Worm (Caenorhabditis elegans) whole organism, L2 larva: ENCODE results near the gene ssq-1.

Experiments used
- aly-2 ChIP-seq: fragments of 150-350 bp; optimal IDR thresholded peaks from 2 replicates; lab custom pipeline; 2014; ENCODE audit warnings: missing biosample characterization, missing genetic modification characterization
- lin-39 ChIP-seq: fragments of 150-350 bp; optimal IDR thresholded peaks from 2 replicates; lab custom pipeline; 2014; ENCODE audit warnings: missing biosample characterization, missing genetic modification reagents, missing genetic modification characterization
- mab-5 ChIP-seq: fragments of 150-350 bp; optimal IDR thresholded peaks from 2 replicates; lab custom pipeline; 2014; ENCODE audit warnings: missing biosample characterization, missing genetic modification characterization
- nhr-11 ChIP-seq: fragments of 150-350 bp; optimal IDR thresholded peaks from 2 replicates; lab custom pipeline; 2014; ENCODE audit warnings: missing biosample characterization, missing genetic modification characterization
- nhr-12 ChIP-seq: fragments of 150-350 bp; optimal IDR thresholded peaks from 2 replicates; lab custom pipeline; 2014; ENCODE audit warnings: missing biosample characterization, missing genetic modification characterization
- nhr-6 ChIP-seq: fragments of 150-350 bp; optimal IDR thresholded peaks from 2 replicates; lab custom pipeline; 2014; ENCODE audit warnings: missing biosample characterization, missing genetic modification characterization
- skn-1 ChIP-seq: sonication (generic microtip); optimal IDR thresholded peaks from 2 replicates; lab custom pipeline; 2017; ENCODE audit warnings: missing biosample characterization, missing genetic modification characterization
- snpc-4 ChIP-seq: fragments of 150-350 bp; optimal IDR thresholded peaks from 2 replicates; lab custom pipeline; 2014; ENCODE audit warnings: missing biosample characterization, missing genetic modification characterization
- ztf-11 ChIP-seq: sonication (generic microtip); optimal IDR thresholded peaks from 2 replicates; lab custom pipeline; 2017; ENCODE audit warnings: missing biosample characterization, missing genetic modification characterization

DNA sequence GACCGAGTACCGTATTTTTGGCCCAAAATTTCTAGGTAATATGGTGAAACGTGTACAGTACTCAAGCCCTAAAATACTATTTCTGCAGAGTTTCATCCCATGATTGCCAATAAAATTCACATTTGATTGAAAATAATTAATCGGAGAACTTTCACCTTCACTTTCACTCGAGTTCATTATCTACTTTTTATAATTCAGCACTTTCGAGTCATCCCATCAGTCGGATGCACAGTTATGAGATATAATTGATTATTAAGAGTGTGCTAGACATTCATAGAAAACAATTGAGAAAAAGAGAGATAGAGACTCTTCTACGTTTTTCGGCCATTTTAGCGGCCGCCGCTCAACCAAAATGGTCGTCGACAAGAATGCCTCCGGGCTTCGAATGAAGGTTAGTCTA is 49.6 kb upstream of the ssq-1 start, which contains the start of gene fat-3:
- TF ChIP-seq nhr-12: no peak
- TF ChIP-seq nhr-11 (tag; lab: Kevin White, UChicago): no peak
- TF ChIP-seq snpc-4 (tag; lab: Kevin White, UChicago): no peak
- no peak for TF ChIP-seq ztf-11
- TF ChIP-seq skn-1: no peak
- no peak for TF ChIP-seq aly-2 (tag; lab: Kevin White, UChicago)
- TF ChIP-seq lin-39 (tag; lab: Kevin White, UChicago): no peak
- TF ChIP-seq mab-5: no peak
- no peak for TF ChIP-seq nhr-6 (tag; lab: Kevin White, UChicago)
